Fruit fly (Drosophila melanogaster) whole organism, adult: ENCODE measurements around the gene CG17026.

Experiments
- CG12768 ChIP-seq: fragments of 200-800 bp; sonication (Bioruptor generic); optimal IDR thresholded peaks from 2 replicates; lab custom pipeline; 2017; ENCODE audit warnings: missing biosample characterization, missing genetic modification characterization, mild to moderate bottlenecking, moderate library complexity, missing genetic modification reagents
- CG1620 ChIP-seq: fragments of 200-800 bp; sonication (Bioruptor generic); optimal IDR thresholded peaks from 2 replicates; lab custom pipeline; 2016; ENCODE audit warnings: missing biosample characterization, missing genetic modification characterization
- CG5204 ChIP-seq: fragments of 200-800 bp; sonication (Bioruptor generic); optimal IDR thresholded peaks from 2 replicates; lab custom pipeline; 2016; ENCODE audit warnings: missing biosample characterization, missing genetic modification characterization
- CG7101 ChIP-seq: fragments of 200-800 bp; sonication (Bioruptor generic); optimal IDR thresholded peaks from 2 replicates; lab custom pipeline; 2018; ENCODE audit warnings: missing biosample characterization, mild to moderate bottlenecking, missing genetic modification characterization, moderate library complexity
- Crg-1 ChIP-seq: fragments of 200-800 bp; sonication (Bioruptor generic); optimal IDR thresholded peaks from 2 replicates; lab custom pipeline; 2016; ENCODE audit warnings: missing biosample characterization, missing genetic modification characterization
- Hr96 ChIP-seq: fragments of 200-800 bp; sonication (Bioruptor generic); optimal IDR thresholded peaks from 2 replicates; lab custom pipeline; 2016; ENCODE audit warnings: missing biosample characterization, missing genetic modification characterization
- Mnt ChIP-seq: fragments of 200-800 bp; sonication (Bioruptor generic); optimal IDR thresholded peaks from 2 replicates; lab custom pipeline; 2016; ENCODE audit warnings: missing biosample characterization, mild to moderate bottlenecking, missing genetic modification characterization
- ovo ChIP-seq: fragments of 200-800 bp; sonication (Bioruptor generic); optimal IDR thresholded peaks from 2 replicates; lab custom pipeline; 2016; ENCODE audit warnings: missing biosample characterization, missing genetic modification characterization
- tj ChIP-seq: fragments of 200-800 bp; sonication (Bioruptor generic); optimal IDR thresholded peaks from 3 replicates; lab custom pipeline; 2017; ENCODE audit warnings: missing biosample characterization, mild to moderate bottlenecking, missing genetic modification characterization, moderate library complexity

DNA sequence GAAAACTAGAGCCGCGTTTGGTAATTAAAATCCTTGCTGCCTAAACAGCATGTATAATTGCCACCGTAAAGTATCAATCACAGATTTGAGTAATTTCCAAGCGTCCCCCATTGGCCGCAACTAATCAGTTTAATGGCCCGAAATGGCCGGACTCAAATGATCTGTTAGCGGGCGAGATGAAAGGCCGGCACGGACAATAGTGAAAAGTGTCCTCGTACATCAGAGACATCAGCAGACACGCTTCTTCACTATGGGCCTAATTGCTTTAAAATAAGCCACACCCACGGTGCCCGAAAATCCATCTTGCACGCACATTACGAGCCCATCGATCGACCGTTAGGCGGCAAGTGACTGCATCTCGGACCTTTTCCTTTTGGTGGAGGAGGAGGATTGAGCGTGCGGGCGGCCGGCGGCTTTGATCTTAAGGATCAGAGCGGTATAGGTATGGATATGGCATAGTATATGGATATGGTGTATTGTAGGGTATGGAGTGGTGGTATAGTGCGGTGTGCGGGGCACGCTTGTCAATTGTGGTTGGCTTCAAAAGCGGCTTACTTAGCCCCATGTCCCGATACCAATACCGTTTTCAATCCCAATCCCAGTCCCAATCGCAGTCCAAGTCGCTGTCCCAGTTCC, 37.3 kb downstream of the CG17026 start:
- TF ChIP-seq CG7101 (tag; lab: Kevin White, UChicago) (no peak), Mnt (GFP tag; lab: Kevin White, UChicago) (no peak), Crg-1 (no peak), ovo (GFP tag; lab: Kevin White, UChicago) (no peak), CG5204 (GFP tag; lab: Kevin White, UChicago) (no peak), CG1620 (no peak), tj (GFP tag; lab: Kevin White, UChicago) (no peak), CG12768 (GFP tag; lab: Kevin White, UChicago) (no peak), Hr96 (GFP tag; lab: Kevin White, UChicago) (no peak)
